Fruit fly (Drosophila melanogaster) whole organism, embryonic: ENCODE data around the gene CG44094.

Experiments used
- Atf6 ChIP-seq: fragments of 200-800 bp; sonication (Bioruptor generic); IDR thresholded peaks from 2 replicates; pipeline ENCODE4 v1.3.6; 2022; ENCODE audit warnings: missing biosample characterization, missing genetic modification characterization
- C15 ChIP-seq: fragments of 200-800 bp; sonication (Bioruptor generic); IDR thresholded peaks from 3 replicates; pipeline ENCODE4 v1.3.6; 2022; ENCODE audit warnings: missing biosample characterization, missing genetic modification characterization
- CG10543 ChIP-seq: fragments of 200-800 bp; sonication (Bioruptor generic); optimal IDR thresholded peaks from 3 replicates; lab custom pipeline; 2017; ENCODE audit warnings: missing biosample characterization, mild to moderate bottlenecking, missing genetic modification characterization, moderate library complexity
- CG10979 ChIP-seq: fragments of 200-800 bp; sonication (Bioruptor generic); optimal IDR thresholded peaks from 2 replicates; lab custom pipeline; 2018; ENCODE audit warnings: missing biosample characterization, mild to moderate bottlenecking, missing genetic modification characterization, moderate library complexity
- CG11247 ChIP-seq: fragments of 200-800 bp; sonication (Bioruptor generic); IDR thresholded peaks from 2 replicates; pipeline ENCODE4 v1.3.6; 2022; ENCODE audit warnings: missing biosample characterization, missing genetic modification characterization
- CG12236 ChIP-seq: fragments of 200-800 bp; sonication (Bioruptor generic); optimal IDR thresholded peaks from 2 replicates; lab custom pipeline; 2016; ENCODE audit warnings: missing biosample characterization, missing genetic modification characterization
- CG13287 ChIP-seq: fragments of 200-800 bp; sonication (Bioruptor generic); IDR thresholded peaks from 2 replicates; pipeline ENCODE4 v1.3.6; 2022; ENCODE audit warnings: missing biosample characterization, missing genetic modification characterization; ENCODE audit not compliant: partially characterized antibody
- CG13296 ChIP-seq: fragments of 200-800 bp; sonication (Bioruptor generic); optimal IDR thresholded peaks from 3 replicates; lab custom pipeline; 2018; ENCODE audit warnings: missing biosample characterization, mild to moderate bottlenecking, missing genetic modification characterization
- CG14860 ChIP-seq: fragments of 200-800 bp; sonication (Bioruptor generic); IDR thresholded peaks from 3 replicates; pipeline ENCODE4 v1.3.6; 2022; ENCODE audit warnings: missing biosample characterization, missing genetic modification characterization; ENCODE audit not compliant: partially characterized antibody
- CG15601 ChIP-seq: fragments of 200-800 bp; sonication (Bioruptor generic); optimal IDR thresholded peaks from 3 replicates; lab custom pipeline; 2019; ENCODE audit warnings: missing biosample characterization, mild to moderate bottlenecking, missing genetic modification characterization, moderate library complexity
- CG17385 ChIP-seq: fragments of 200-800 bp; sonication (Bioruptor generic); optimal IDR thresholded peaks from 3 replicates; lab custom pipeline; 2018; ENCODE audit warnings: missing biosample characterization, mild to moderate bottlenecking, missing genetic modification characterization
- CG17612 ChIP-seq: fragments of 200-800 bp; sonication (Bioruptor generic); IDR thresholded peaks from 2 replicates; pipeline ENCODE4 v1.3.6; 2022; ENCODE audit warnings: missing biosample characterization, missing genetic modification characterization
- CG18011 ChIP-seq: fragments of 200-800 bp; sonication (Bioruptor generic); optimal IDR thresholded peaks from 2 replicates; lab custom pipeline; 2017; ENCODE audit warnings: missing biosample characterization, missing genetic modification characterization, mild to moderate bottlenecking, moderate library complexity, missing genotype
- CG33213 ChIP-seq: fragments of 200-800 bp; sonication (Bioruptor generic); optimal IDR thresholded peaks from 3 replicates; lab custom pipeline; 2016; ENCODE audit warnings: missing biosample characterization, missing genetic modification characterization
- CG3995 ChIP-seq: fragments of 200-800 bp; sonication (Bioruptor generic); optimal IDR thresholded peaks from 3 replicates; lab custom pipeline; 2016; ENCODE audit warnings: missing biosample characterization, missing genetic modification characterization
- CG5245 ChIP-seq: fragments of 200-800 bp; sonication (Bioruptor generic); optimal IDR thresholded peaks from 3 replicates; lab custom pipeline; 2016; ENCODE audit warnings: missing biosample characterization, missing genetic modification characterization
- CG6654 ChIP-seq: fragments of 200-800 bp; sonication (Bioruptor generic); optimal IDR thresholded peaks from 2 replicates; lab custom pipeline; 2017; ENCODE audit warnings: missing biosample characterization, mild to moderate bottlenecking, missing genetic modification characterization
- CG6791 ChIP-seq: fragments of 200-800 bp; sonication (Bioruptor generic); IDR thresholded peaks from 3 replicates; pipeline ENCODE4 v1.3.6; 2022; ENCODE audit warnings: missing biosample characterization, missing genetic modification characterization; ENCODE audit not compliant: partially characterized antibody
- CG8290 ChIP-seq, 3 experiments: fragments of 200-800 bp; sonication (Bioruptor generic); optimal IDR thresholded peaks; 2 replicates each; lab custom pipeline; 2016 to 2019; ENCODE audit warnings: missing biosample characterization in 3 of 3, missing genetic modification characterization in 3 of 3, mild to moderate bottlenecking in 2 of 3, moderate library complexity in 1 of 3
- CG9932 ChIP-seq: fragments of 200-800 bp; sonication (Bioruptor generic); IDR thresholded peaks from 2 replicates; pipeline ENCODE4 v1.3.6; 2022; ENCODE audit warnings: missing biosample characterization, missing genetic modification characterization
- CTCF ChIP-seq: fragments of 200-800 bp; sonication (Bioruptor generic); optimal IDR thresholded peaks from 2 replicates; lab custom pipeline; 2017; ENCODE audit warnings: missing biosample characterization, mild to moderate bottlenecking, missing genetic modification characterization, moderate library complexity
- Dfd ChIP-seq, 2 experiments: fragments of >200 bp; optimal IDR thresholded peaks; 2 replicates each; lab custom pipeline; 2017; ENCODE audit warnings: missing biosample characterization in 2 of 2, missing genetic modification characterization in 2 of 2
- Ets65A ChIP-seq: fragments of 200-800 bp; sonication (Bioruptor generic); peaks from one replicate; lab custom pipeline; 2016; ENCODE audit warnings: missing biosample characterization, missing genetic modification characterization
- Gsc ChIP-seq: fragments of 200-800 bp; sonication (Bioruptor generic); IDR thresholded peaks from 2 replicates; pipeline ENCODE4 v1.3.6; 2022; ENCODE audit warnings: missing biosample characterization, missing genetic modification characterization
- HLH3B ChIP-seq: fragments of 200-800 bp; sonication (Bioruptor generic); IDR thresholded peaks from 2 replicates; pipeline ENCODE4 v1.3.6; 2022; ENCODE audit warnings: missing biosample characterization, missing genetic modification characterization
- HLHmδ ChIP-seq: fragments of 200-800 bp; sonication (Bioruptor generic); optimal IDR thresholded peaks from 2 replicates; lab custom pipeline; 2018; ENCODE audit warnings: missing biosample characterization, mild to moderate bottlenecking, missing genetic modification characterization, moderate library complexity
- Hand ChIP-seq: fragments of 200-800 bp; sonication (Bioruptor generic); optimal IDR thresholded peaks from 2 replicates; lab custom pipeline; 2017; ENCODE audit warnings: mild to moderate bottlenecking, missing biosample characterization, missing genetic modification reagents, missing genetic modification characterization
- HmgD ChIP-seq: fragments of 200-800 bp; sonication (Bioruptor generic); optimal IDR thresholded peaks from 3 replicates; lab custom pipeline; 2016; ENCODE audit warnings: missing biosample characterization, missing genetic modification characterization
- MTF-1 ChIP-seq: fragments of 200-800 bp; sonication (Bioruptor generic); optimal IDR thresholded peaks from 2 replicates; lab custom pipeline; 2018; ENCODE audit warnings: missing biosample characterization, mild to moderate bottlenecking, missing genetic modification characterization, borderline replicate concordance
- Med ChIP-seq: fragments of 200-800 bp; sonication (Bioruptor generic); peaks from one replicate; lab custom pipeline; 2016; ENCODE audit warnings: missing biosample characterization, missing genetic modification characterization, mild to moderate bottlenecking, inconsistent platforms, moderate library complexity
- Mes4 ChIP-seq: fragments of 200-800 bp; sonication (Bioruptor generic); optimal IDR thresholded peaks from 2 replicates; lab custom pipeline; 2016; ENCODE audit warnings: missing biosample characterization, missing genetic modification characterization
- NC2α ChIP-seq: fragments of 200-800 bp; sonication (Bioruptor generic); optimal IDR thresholded peaks from 2 replicates; lab custom pipeline; 2016; ENCODE audit warnings: missing biosample characterization, missing genetic modification characterization
- Oaz ChIP-seq: fragments of 200-800 bp; sonication (Bioruptor generic); IDR thresholded peaks from 2 replicates; pipeline ENCODE4 v1.3.6; 2022; ENCODE audit warnings: missing biosample characterization, missing genetic modification characterization
- Rfx ChIP-seq: fragments of 200-800 bp; sonication (Bioruptor generic); IDR thresholded peaks from 2 replicates; pipeline ENCODE4 v1.3.6; 2022; ENCODE audit warnings: missing biosample characterization, missing genetic modification characterization
- Xrp1 ChIP-seq: fragments of 200-800 bp; sonication (Bioruptor generic); IDR thresholded peaks from 2 replicates; pipeline ENCODE4 v1.3.6; 2022; ENCODE audit warnings: missing biosample characterization, missing genetic modification characterization
- ab ChIP-seq: fragments of 200-800 bp; sonication (Bioruptor generic); optimal IDR thresholded peaks from 2 replicates; lab custom pipeline; 2016; ENCODE audit warnings: missing biosample characterization, missing genetic modification characterization
- br ChIP-seq: fragments of >200 bp; optimal IDR thresholded peaks from 2 replicates; lab custom pipeline; 2017
- cwo ChIP-seq: fragments of 200-800 bp; sonication (Bioruptor generic); optimal IDR thresholded peaks from 3 replicates; lab custom pipeline; 2017; ENCODE audit warnings: missing biosample characterization, missing genetic modification characterization, mild to moderate bottlenecking, moderate library complexity, missing genetic modification reagents
- disco-r ChIP-seq: fragments of 200-800 bp; sonication (Bioruptor generic); optimal IDR thresholded peaks from 2 replicates; lab custom pipeline; 2016; ENCODE audit warnings: missing biosample characterization, missing genetic modification characterization
- dmrt99B ChIP-seq: fragments of 200-800 bp; sonication (Bioruptor generic); optimal IDR thresholded peaks from 2 replicates; lab custom pipeline; 2018; ENCODE audit warnings: missing biosample characterization, mild to moderate bottlenecking, missing genetic modification characterization, moderate library complexity
- grn ChIP-seq: fragments of 200-800 bp; sonication (Bioruptor generic); optimal IDR thresholded peaks from 3 replicates; lab custom pipeline; 2017; ENCODE audit warnings: missing biosample characterization, missing genetic modification characterization
- rib ChIP-seq: fragments of 200-800 bp; sonication (Bioruptor generic); IDR thresholded peaks from 2 replicates; pipeline ENCODE4 v1.3.6; 2022; ENCODE audit warnings: missing biosample characterization, missing genetic modification characterization
- scrt ChIP-seq: fragments of 200-800 bp; sonication (Bioruptor generic); optimal IDR thresholded peaks from 2 replicates; lab custom pipeline; 2018; ENCODE audit warnings: missing biosample characterization, mild to moderate bottlenecking, missing genetic modification characterization, moderate library complexity
- tna ChIP-seq: fragments of 200-800 bp; sonication (Bioruptor generic); IDR thresholded peaks from 2 replicates; pipeline ENCODE4 v1.3.6; 2022; ENCODE audit warnings: missing biosample characterization, missing genetic modification characterization; ENCODE audit not compliant: partially characterized antibody
- toy ChIP-seq: fragments of 200-800 bp; sonication (Bioruptor generic); IDR thresholded peaks from 2 replicates; pipeline ENCODE4 v1.3.6; 2022; ENCODE audit warnings: missing biosample characterization, missing genetic modification characterization
- usp ChIP-seq: fragments of >200 bp; optimal IDR thresholded peaks from 2 replicates; lab custom pipeline; 2017; ENCODE audit warnings: missing biosample characterization, missing genetic modification characterization
- wdn ChIP-seq: fragments of 200-800 bp; sonication (Bioruptor generic); IDR thresholded peaks from 2 replicates; pipeline ENCODE4 v1.3.6; 2022; ENCODE audit warnings: missing biosample characterization, missing genetic modification characterization

CG44094 gene

DNA sequence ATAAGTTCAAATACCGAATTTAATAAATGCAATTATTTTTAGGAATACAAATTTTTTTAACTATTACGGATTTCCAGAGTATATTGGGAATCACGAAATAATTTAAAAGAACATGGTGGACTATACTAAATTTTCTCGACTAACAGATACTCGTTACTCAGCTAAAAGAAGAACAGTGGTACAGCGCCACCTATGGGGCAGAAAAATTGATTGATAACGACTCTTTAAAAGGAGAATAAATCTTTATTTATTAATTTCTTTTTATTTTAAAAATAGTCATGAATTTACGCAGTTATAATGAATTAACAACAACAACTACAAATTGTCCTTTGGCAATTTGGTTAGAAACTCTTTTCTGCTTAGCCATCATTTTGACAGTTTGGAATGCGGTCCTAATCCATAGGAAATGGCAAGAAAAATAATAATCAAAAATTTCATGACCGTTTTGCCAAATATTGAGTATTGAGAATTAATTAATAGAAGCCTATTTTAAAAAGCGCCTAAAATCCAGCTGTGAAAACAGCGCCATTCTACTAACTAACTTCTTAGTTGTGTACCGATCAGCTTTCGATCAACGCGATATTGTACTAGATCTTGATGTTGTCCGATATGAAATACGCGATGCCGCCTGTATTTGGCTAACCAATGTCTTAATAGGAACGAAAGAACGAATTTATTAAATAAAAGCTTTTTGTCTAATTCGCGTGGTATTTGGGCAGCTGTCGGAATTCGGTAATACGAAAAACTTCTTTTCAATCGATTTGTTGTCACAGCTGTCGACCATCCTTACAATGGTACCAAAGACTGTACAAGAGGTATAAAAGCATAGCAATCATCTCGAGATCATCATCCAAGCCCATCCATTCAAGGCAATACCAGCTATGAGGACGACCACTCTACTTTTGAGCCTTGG is 11.1 kb downstream of the CG44094 start, which contains the start of gene CG14852:
Gene CG14852, plus strand, starts transcription at position 863 of the 913 bp plus-strand sequence.
- TF ChIP-seq CG9932 (GFP tag; lab: Robert Waterston, UW) (no peak), scrt (GFP tag; lab: Kevin White, UChicago) (no peak), wdn (GFP tag; lab: Robert Waterston, UW) (no peak), usp (GFP tag; lab: Kevin White, UChicago) (no peak), Med (GFP tag; lab: Kevin White, UChicago) (peak; percentile 21), CG12236 (GFP tag; lab: Kevin White, UChicago) (no peak), CG8290 (GFP tag; optimal IDR thresholded peaks at IDR 0.05; lab: Kevin White, UChicago) (peak; percentile 11), CG8290 (tag; optimal IDR thresholded peaks at IDR 0.05; lab: Kevin White, UChicago) (no peak), CG13287 (GFP tag; lab: Robert Waterston, UW) (no peak), CG18011 (GFP tag; lab: Kevin White, UChicago) (peak; percentile 96), CG6654 (GFP tag; lab: Kevin White, UChicago) (no peak), CG10979 (tag; lab: Kevin White, UChicago) (no peak), CTCF (GFP tag; lab: Kevin White, UChicago) (peak; percentile 82), grn (peak; percentile 6)

DNA sequence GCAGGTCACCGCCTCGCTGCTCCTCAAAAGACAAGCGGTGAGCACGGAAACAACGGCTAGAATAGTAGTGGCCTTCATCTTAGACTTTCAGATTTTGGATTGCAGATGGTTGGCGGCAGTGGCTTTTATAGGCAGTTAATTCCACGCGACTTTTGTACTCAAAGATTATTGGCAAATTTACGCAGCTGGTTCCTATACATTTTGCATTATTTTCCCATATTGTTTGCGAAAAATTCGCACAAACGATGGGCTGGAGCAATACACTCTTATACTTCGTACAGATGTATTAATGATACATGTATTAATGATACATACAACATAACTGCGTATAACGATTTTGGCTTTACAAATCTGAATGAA is 11.7 kb downstream of the CG44094 start, which contains the start of gene CG8087:
Gene CG8087, minus strand, starts transcription at position 101 of the 360 bp plus-strand sequence.
- no peak for TF ChIP-seq Dfd (GFP tag; optimal IDR thresholded peaks at IDR 0.05; lab: Kevin White, UChicago)
- no peak for TF ChIP-seq CG13296
- no peak for TF ChIP-seq MTF-1
- no peak for TF ChIP-seq Gsc
- no peak for TF ChIP-seq rib
- TF ChIP-seq disco-r (GFP tag; lab: Kevin White, UChicago), result no peak
- no peak for TF ChIP-seq dmrt99B
- no peak for TF ChIP-seq CG12236 (GFP tag; lab: Kevin White, UChicago)
- no peak for TF ChIP-seq CG17612 (GFP tag; lab: Robert Waterston, UW)
- TF ChIP-seq CG17385 (GFP tag; lab: Kevin White, UChicago), result no peak
- TF ChIP-seq CG33213 (GFP tag; lab: Kevin White, UChicago), result no peak
- no peak for TF ChIP-seq CG3995 (GFP tag; lab: Kevin White, UChicago)
- TF ChIP-seq cwo (GFP tag; lab: Kevin White, UChicago), result no peak
- TF ChIP-seq toy, result no peak
- TF ChIP-seq CG6791 (GFP tag; lab: Robert Waterston, UW), result no peak
- TF ChIP-seq CG11247 (GFP tag; lab: Robert Waterston, UW), result no peak
- TF ChIP-seq HLH3B (GFP tag; lab: Robert Waterston, UW), result no peak
- no peak for TF ChIP-seq CG10979 (tag; lab: Kevin White, UChicago)

DNA sequence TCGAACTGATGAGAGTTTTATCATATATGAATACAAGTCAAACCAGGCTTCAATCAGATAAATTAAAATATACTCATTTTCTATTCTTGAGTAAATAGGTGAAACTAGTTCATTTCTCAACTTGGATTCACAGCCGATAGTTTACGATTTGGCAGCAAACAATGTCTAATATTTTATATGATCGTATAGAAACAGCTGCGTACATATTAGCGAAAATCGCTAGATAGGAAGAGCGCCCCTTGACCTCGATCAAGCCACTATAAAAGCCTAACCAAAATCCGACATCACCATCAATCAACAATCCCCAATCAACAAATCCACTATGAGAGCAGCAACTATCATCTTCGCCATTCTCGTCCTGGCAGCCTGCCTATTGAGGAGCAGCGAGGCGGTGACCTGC is 14.4 kb downstream of the CG44094 start, which contains the start of gene CG14851:
Gene CG14851, plus strand, starts transcription at position 301 of the 400 bp plus-strand sequence.
- no peak for TF ChIP-seq CG15601 (tag; lab: Kevin White, UChicago)
- TF ChIP-seq Ets65A (GFP tag; lab: Kevin White, UChicago), result peak; percentile 44
- 0 out of 3 replicates have a peak, but pooled peaks have one; percentile 18 for TF ChIP-seq CG14860 (GFP tag; lab: Robert Waterston, UW)
- no peak for TF ChIP-seq Mes4

DNA sequence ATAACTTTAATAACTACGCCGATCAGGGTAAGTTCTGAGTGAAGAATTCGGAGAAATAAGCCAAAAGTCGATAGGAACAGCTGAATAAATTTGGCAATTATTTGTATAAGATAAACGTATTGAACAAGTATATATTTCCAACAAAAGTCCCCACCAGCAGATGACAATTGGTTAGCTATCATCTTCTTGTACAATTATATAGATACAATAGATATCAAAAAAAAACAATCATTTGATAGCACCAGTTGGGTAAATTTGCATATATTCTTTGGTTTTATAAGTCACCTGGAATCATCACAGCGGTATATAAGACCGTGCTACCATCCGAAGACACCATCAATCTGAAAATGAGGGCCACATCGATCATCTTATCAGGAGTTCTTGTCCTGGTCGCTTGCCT is 15.8 kb downstream of the CG44094 start, which contains the start of gene Jig:
Gene Jig, plus strand, starts transcription at position 301 of the 400 bp plus-strand sequence.
- TF ChIP-seq CG5245 (GFP tag; lab: Kevin White, UChicago) (no peak), br (lab: Kevin White, UChicago) (no peak), NC2α (GFP tag; lab: Kevin White, UChicago) (no peak), C15 (no peak), CG10543 (no peak), ab (GFP tag; lab: Kevin White, UChicago) (no peak), Xrp1 (GFP tag; lab: Robert Waterston, UW) (no peak), HLHmδ (GFP tag; lab: Kevin White, UChicago) (no peak), Oaz (GFP tag; lab: Robert Waterston, UW) (no peak), HmgD (GFP tag; lab: Kevin White, UChicago) (no peak), Atf6 (GFP tag; lab: Robert Waterston, UW) (no peak), Rfx (GFP tag; lab: Robert Waterston, UW) (no peak), Hand (GFP tag; lab: Kevin White, UChicago) (no peak), tna (GFP tag; lab: Robert Waterston, UW) (no peak)
